Worm (Caenorhabditis elegans) whole organism, midembryonic: Measurements from ENCODE around the gene dyrb-1.

ENCODE experiments used
- T22C8.4 ChIP-seq: fragments of 200-800 bp; sonication (Bioruptor generic); IDR thresholded peaks from 2 replicates; pipeline ENCODE4 v1.3.6; 2022; ENCODE audit warnings: missing genetic modification characterization, missing compliant biosample characterization
- cog-1 ChIP-seq: sonication (generic microtip); optimal IDR thresholded peaks from 2 replicates; lab custom pipeline; 2016; ENCODE audit warnings: missing genetic modification characterization, missing compliant biosample characterization
- flt-1 ChIP-seq: fragments of 200-800 bp; sonication (Bioruptor generic); IDR thresholded peaks from 2 replicates; pipeline ENCODE4 v1.3.6; 2022; ENCODE audit warnings: missing genetic modification characterization, missing compliant biosample characterization
- klf-2 ChIP-seq: fragments of 200-800 bp; sonication (Bioruptor generic); conservative IDR thresholded peaks from 2 replicates; pipeline ENCODE4 v1.3.6; 2022; ENCODE audit warnings: missing genetic modification reagents, missing genetic modification characterization, missing compliant biosample characterization
- med-1 ChIP-seq: sonication (generic microtip); optimal IDR thresholded peaks from 2 replicates; lab custom pipeline; 2017; ENCODE audit warnings: missing genetic modification characterization, mild to moderate bottlenecking, missing compliant biosample characterization, antibody characterized with exemption, missing genetic modification reagents; ENCODE audit not compliant: insufficient read depth
- ref-1 ChIP-seq: fragments of 200-800 bp; sonication (Bioruptor generic); conservative IDR thresholded peaks from 2 replicates; pipeline ENCODE4 v1.3.6; 2022; ENCODE audit warnings: missing genetic modification reagents, missing genetic modification characterization, missing compliant biosample characterization
- tab-1 ChIP-seq: fragments of 200-800 bp; sonication (Bioruptor generic); IDR thresholded peaks from 2 replicates; pipeline ENCODE4 v1.3.6; 2022; ENCODE audit warnings: missing genetic modification characterization, missing compliant biosample characterization
- ztf-23 ChIP-seq: fragments of 200-800 bp; sonication (Bioruptor generic); IDR thresholded peaks from 2 replicates; pipeline ENCODE4 v1.3.6; 2022; ENCODE audit warnings: missing genetic modification reagents, missing genetic modification characterization, missing compliant biosample characterization
- ztf-29 ChIP-seq: fragments of 200-800 bp; sonication (Bioruptor generic); IDR thresholded peaks from 2 replicates; pipeline ENCODE4 v1.3.6; 2022; ENCODE audit warnings: missing genetic modification reagents, missing genetic modification characterization, missing compliant biosample characterization

ce11 chrII:9145961-9146360, 39.0 kb upstream of the dyrb-1 start, which contains the start of gene W07A12.4:
- TF ChIP-seq ztf-29 (GFP tag; lab: Robert Waterston, UW): no peak
- no peak for TF ChIP-seq ztf-23 (GFP tag; lab: Robert Waterston, UW)
- no peak for TF ChIP-seq klf-2 (GFP tag; lab: Robert Waterston, UW)
- TF ChIP-seq tab-1 (GFP tag; lab: Robert Waterston, UW): no peak
- TF ChIP-seq flt-1: no peak
- no peak for TF ChIP-seq cog-1 (tag; lab: Kevin White, UChicago)
- TF ChIP-seq med-1 (GFP tag; lab: Kevin White, UChicago): no peak
- TF ChIP-seq ref-1 (GFP tag; lab: Robert Waterston, UW): no peak
- TF ChIP-seq T22C8.4: no peak
